Worm (Caenorhabditis elegans) whole organism, young adult: ENCODE measurements around the gene trpp-6.

Experiments
- B0336.3 ChIP-seq: fragments of 200-800 bp; sonication (Bioruptor generic); IDR thresholded peaks from 2 replicates; pipeline ENCODE4 v1.3.6; 2022; ENCODE audit warnings: missing genetic modification characterization, missing compliant biosample characterization
- F22D6.2 ChIP-seq: sonication (generic microtip); optimal IDR thresholded peaks from 2 replicates; lab custom pipeline; 2016; ENCODE audit warnings: mild to moderate bottlenecking, missing genetic modification characterization, missing compliant biosample characterization
- F23B12.7 ChIP-seq: sonication (generic microtip); optimal IDR thresholded peaks from 2 replicates; lab custom pipeline; 2017; ENCODE audit warnings: missing genetic modification characterization, mild to moderate bottlenecking, missing compliant biosample characterization, antibody characterized with exemption, moderate library complexity; ENCODE audit not compliant: insufficient read depth
- F37B4.10 ChIP-seq: fragments of 200-800 bp; sonication (Bioruptor generic); IDR thresholded peaks from 2 replicates; pipeline ENCODE4 v1.3.6; 2022; ENCODE audit warnings: missing genetic modification characterization, missing compliant biosample characterization
- F49E8.2 ChIP-seq: sonication (generic microtip); optimal IDR thresholded peaks from 3 replicates; lab custom pipeline; 2017; ENCODE audit warnings: missing genetic modification characterization, mild to moderate bottlenecking, missing compliant biosample characterization, antibody characterized with exemption, moderate library complexity; ENCODE audit not compliant: insufficient read depth
- F55B11.4 ChIP-seq: sonication (generic microtip); optimal IDR thresholded peaks from 2 replicates; lab custom pipeline; 2016; ENCODE audit warnings: missing compliant biosample characterization, missing genetic modification characterization, borderline replicate concordance; ENCODE audit not compliant: insufficient read depth
- T07F8.4 ChIP-seq: sonication (generic microtip); optimal IDR thresholded peaks from 2 replicates; lab custom pipeline; 2016; ENCODE audit warnings: mild to moderate bottlenecking, missing genetic modification characterization, moderate library complexity, missing compliant biosample characterization
- T26A5.8 ChIP-seq: sonication (generic microtip); optimal IDR thresholded peaks from 2 replicates; lab custom pipeline; 2016; ENCODE audit warnings: missing genetic modification characterization, missing compliant biosample characterization
- Y53G8AR.9 ChIP-seq: fragments of 200-800 bp; sonication (Bioruptor generic); conservative IDR thresholded peaks from 2 replicates; pipeline ENCODE4 v1.3.6; 2022; ENCODE audit warnings: missing genetic modification reagents, missing genetic modification characterization, missing compliant biosample characterization
- Y79H2A.3 ChIP-seq: fragments of 200-800 bp; sonication (Bioruptor generic); conservative IDR thresholded peaks from 2 replicates; pipeline ENCODE4 v1.3.6; 2022; ENCODE audit warnings: missing genetic modification reagents, missing genetic modification characterization, missing compliant biosample characterization
- aptf-2 ChIP-seq: fragments of 200-800 bp; sonication (Bioruptor generic); conservative IDR thresholded peaks from 2 replicates; pipeline ENCODE4 v1.3.6; 2022; ENCODE audit warnings: missing genetic modification reagents, missing genetic modification characterization, missing compliant biosample characterization
- aptf-3 ChIP-seq: fragments of 200-800 bp; sonication (Bioruptor generic); IDR thresholded peaks from 2 replicates; pipeline ENCODE4 v1.3.6; 2022; ENCODE audit warnings: missing genetic modification characterization, missing compliant biosample characterization
- athp-1 ChIP-seq: sonication (generic microtip); optimal IDR thresholded peaks from 2 replicates; lab custom pipeline; 2017; ENCODE audit warnings: mild to moderate bottlenecking, missing genetic modification characterization, missing compliant biosample characterization
- cebp-2 ChIP-seq: fragments of 200-800 bp; sonication (Bioruptor generic); IDR thresholded peaks from 2 replicates; pipeline ENCODE4 v1.3.6; 2022; ENCODE audit warnings: missing genetic modification characterization, missing compliant biosample characterization
- ceh-100 ChIP-seq: fragments of 200-800 bp; sonication (Bioruptor generic); IDR thresholded peaks from 2 replicates; pipeline ENCODE4 v1.3.6; 2022; ENCODE audit warnings: missing genetic modification reagents, missing genetic modification characterization, missing compliant biosample characterization
- ceh-27 ChIP-seq: fragments of 200-800 bp; sonication (Bioruptor generic); optimal IDR thresholded peaks from 2 replicates; lab custom pipeline; 2018; ENCODE audit warnings: mild to moderate bottlenecking, missing genetic modification characterization, moderate library complexity, missing compliant biosample characterization
- ceh-91 ChIP-seq: fragments of 200-800 bp; sonication (Bioruptor generic); IDR thresholded peaks from 2 replicates; pipeline ENCODE4 v1.3.6; 2022; ENCODE audit warnings: missing genetic modification reagents, missing genetic modification characterization, missing compliant biosample characterization
- die-1 ChIP-seq: sonication (generic microtip); optimal IDR thresholded peaks from 2 replicates; lab custom pipeline; 2016; ENCODE audit warnings: missing genotype, mild to moderate bottlenecking, missing genetic modification characterization, missing compliant biosample characterization
- egl-18 ChIP-seq: fragments of 200-800 bp; sonication (Bioruptor generic); IDR thresholded peaks from 2 replicates; pipeline ENCODE4 v1.3.6; 2022; ENCODE audit warnings: missing genetic modification reagents, missing genetic modification characterization, missing compliant biosample characterization
- ekl-4 ChIP-seq: fragments of 200-800 bp; sonication (Bioruptor generic); IDR thresholded peaks from 2 replicates; pipeline ENCODE4 v1.3.6; 2022; ENCODE audit warnings: missing genetic modification reagents, missing genetic modification characterization, missing compliant biosample characterization
- hlh-26 ChIP-seq: fragments of 200-800 bp; sonication (Bioruptor generic); conservative IDR thresholded peaks from 2 replicates; pipeline ENCODE4 v1.3.6; 2022; ENCODE audit warnings: missing genetic modification reagents, missing genetic modification characterization, missing compliant biosample characterization
- hsf-1 ChIP-seq: fragments of 200-800 bp; sonication (Bioruptor generic); IDR thresholded peaks from 2 replicates; pipeline ENCODE4 v1.3.6; 2022; ENCODE audit warnings: missing genetic modification reagents, missing genetic modification characterization, missing compliant biosample characterization
- lag-1 ChIP-seq: fragments of 200-800 bp; sonication (Bioruptor generic); IDR thresholded peaks from 2 replicates; pipeline ENCODE4 v1.3.6; 2022; ENCODE audit warnings: missing genetic modification reagents, missing genetic modification characterization, missing compliant biosample characterization
- let-526 ChIP-seq: fragments of 200-800 bp; sonication (Bioruptor generic); IDR thresholded peaks from 2 replicates; pipeline ENCODE4 v1.3.6; 2022; ENCODE audit warnings: missing genetic modification reagents, missing genetic modification characterization, missing compliant biosample characterization
- lin-54 ChIP-seq: fragments of 200-800 bp; sonication (Bioruptor generic); optimal IDR thresholded peaks from 2 replicates; lab custom pipeline; 2018; ENCODE audit warnings: mild to moderate bottlenecking, missing genetic modification characterization, missing compliant biosample characterization
- lsy-27 ChIP-seq: sonication (generic microtip); optimal IDR thresholded peaks from 2 replicates; lab custom pipeline; 2017; ENCODE audit warnings: missing genetic modification characterization, mild to moderate bottlenecking, missing compliant biosample characterization, antibody characterized with exemption, missing genotype, borderline replicate concordance; ENCODE audit not compliant: insufficient read depth
- madf-3 ChIP-seq: fragments of 200-800 bp; sonication (Bioruptor generic); IDR thresholded peaks from 2 replicates; pipeline ENCODE4 v1.3.6; 2022; ENCODE audit warnings: missing genetic modification reagents, missing genetic modification characterization, missing compliant biosample characterization
- madf-6 ChIP-seq: fragments of 200-800 bp; sonication (Bioruptor generic); IDR thresholded peaks from 2 replicates; pipeline ENCODE4 v1.3.6; 2022; ENCODE audit warnings: missing genetic modification reagents, missing genetic modification characterization, missing compliant biosample characterization
- nfya-2 ChIP-seq: fragments of 200-800 bp; sonication (Bioruptor generic); IDR thresholded peaks from 2 replicates; pipeline ENCODE4 v1.3.6; 2022; ENCODE audit warnings: missing genetic modification reagents, missing genetic modification characterization, missing compliant biosample characterization
- nhr-120 ChIP-seq: fragments of 200-800 bp; sonication (Bioruptor generic); IDR thresholded peaks from 2 replicates; pipeline ENCODE4 v1.3.6; 2022; ENCODE audit warnings: missing genetic modification characterization, missing compliant biosample characterization
- nhr-27 ChIP-seq: fragments of 200-800 bp; sonication (Bioruptor generic); optimal IDR thresholded peaks from 2 replicates; lab custom pipeline; 2018; ENCODE audit warnings: mild to moderate bottlenecking, missing genetic modification characterization, moderate library complexity, missing compliant biosample characterization
- nhr-80 ChIP-seq: sonication (generic microtip); optimal IDR thresholded peaks from 2 replicates; lab custom pipeline; 2016; ENCODE audit warnings: missing genetic modification characterization, missing compliant biosample characterization
- pbrm-1 ChIP-seq: fragments of 200-800 bp; sonication (Bioruptor generic); IDR thresholded peaks from 2 replicates; pipeline ENCODE4 v1.3.6; 2022; ENCODE audit warnings: missing genetic modification reagents, missing genetic modification characterization, missing compliant biosample characterization
- pha-4 ChIP-seq: fragments of 150-350 bp; sonication (generic microtip); optimal IDR thresholded peaks from 2 replicates; lab custom pipeline; 2014; ENCODE audit warnings: missing biosample characterization, missing genetic modification reagents, missing genetic modification characterization
- sdz-38 ChIP-seq: sonication (generic microtip); optimal IDR thresholded peaks from 2 replicates; lab custom pipeline; 2016; ENCODE audit warnings: missing genotype, missing genetic modification characterization, missing compliant biosample characterization
- snpc-1.3 ChIP-seq: sonication (generic microtip); optimal IDR thresholded peaks from 2 replicates; lab custom pipeline; 2017; ENCODE audit warnings: missing genetic modification characterization, mild to moderate bottlenecking, missing compliant biosample characterization, antibody characterized with exemption, moderate library complexity, missing genotype, missing genetic modification reagents; ENCODE audit not compliant: insufficient read depth
- somi-1 ChIP-seq: fragments of 200-800 bp; sonication (Bioruptor generic); optimal IDR thresholded peaks from 2 replicates; lab custom pipeline; 2018; ENCODE audit warnings: mild to moderate bottlenecking, missing genetic modification characterization, missing compliant biosample characterization
- sptf-2 ChIP-seq: fragments of 200-800 bp; sonication (Bioruptor generic); optimal IDR thresholded peaks from 2 replicates; lab custom pipeline; 2018; ENCODE audit warnings: mild to moderate bottlenecking, missing genetic modification characterization, missing compliant biosample characterization
- tbp1 ChIP-seq: fragments of 200-800 bp; sonication (Bioruptor generic); optimal IDR thresholded peaks from 2 replicates; lab custom pipeline; 2018; ENCODE audit warnings: mild to moderate bottlenecking, missing genetic modification characterization, missing compliant biosample characterization
- tbx-9 ChIP-seq: sonication (generic microtip); optimal IDR thresholded peaks from 2 replicates; lab custom pipeline; 2016; ENCODE audit warnings: borderline replicate concordance, missing genetic modification characterization, inconsistent platforms, missing compliant biosample characterization
- tlf-1 ChIP-seq: fragments of 200-800 bp; sonication (Bioruptor generic); optimal IDR thresholded peaks from 2 replicates; lab custom pipeline; 2018; ENCODE audit warnings: mild to moderate bottlenecking, missing genetic modification characterization, missing compliant biosample characterization
- unc-130 ChIP-seq: sonication (generic microtip); optimal IDR thresholded peaks from 2 replicates; lab custom pipeline; 2016; ENCODE audit warnings: missing genetic modification reagents, missing genetic modification characterization, missing compliant biosample characterization
- unc-62 ChIP-seq: fragments of 150-350 bp; optimal IDR thresholded peaks from 2 replicates; lab custom pipeline; 2014; ENCODE audit warnings: missing biosample characterization, missing genetic modification reagents, missing genetic modification characterization
- xnd-1 ChIP-seq: sonication (generic microtip); optimal IDR thresholded peaks from 2 replicates; lab custom pipeline; 2016; ENCODE audit warnings: missing genotype, missing genetic modification reagents, missing genetic modification characterization, missing compliant biosample characterization
- zim-3 ChIP-seq: sonication (generic microtip); optimal IDR thresholded peaks from 2 replicates; lab custom pipeline; 2017; ENCODE audit warnings: mild to moderate bottlenecking, missing genetic modification characterization, moderate library complexity, missing compliant biosample characterization
- ztf-18 ChIP-seq: sonication (generic microtip); optimal IDR thresholded peaks from 2 replicates; lab custom pipeline; 2016; ENCODE audit warnings: missing genotype, mild to moderate bottlenecking, missing genetic modification characterization, missing compliant biosample characterization
- ztf-3 ChIP-seq: fragments of 200-800 bp; sonication (Bioruptor generic); optimal IDR thresholded peaks from 2 replicates; lab custom pipeline; 2018; ENCODE audit warnings: mild to moderate bottlenecking, missing genetic modification characterization, missing compliant biosample characterization
- ztf-6 ChIP-seq: fragments of 200-800 bp; sonication (Bioruptor generic); IDR thresholded peaks from 2 replicates; pipeline ENCODE4 v1.3.6; 2022; ENCODE audit warnings: missing genetic modification reagents, missing genetic modification characterization, missing compliant biosample characterization

Gene trpp-6

DNA sequence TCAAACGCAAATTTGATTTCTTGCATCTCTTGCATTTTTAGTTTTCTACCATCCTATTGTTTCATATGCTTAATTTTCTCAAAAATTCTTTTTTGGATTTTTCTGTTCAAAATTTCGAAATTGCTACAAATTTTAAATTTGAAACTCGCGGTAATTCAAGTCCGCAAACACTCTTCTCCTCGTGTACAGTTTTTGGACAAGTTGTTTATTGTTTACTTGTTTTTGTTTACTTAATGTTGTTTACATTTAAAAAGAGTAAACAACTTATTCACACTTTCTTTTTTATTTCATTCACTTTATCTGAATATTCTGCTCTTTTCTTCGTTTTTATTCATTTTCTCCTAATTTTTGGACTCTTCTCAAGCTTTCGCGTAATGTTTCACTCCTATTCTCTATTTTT lies 26.6 kb downstream of the trpp-6 start (continued):
- no peak for TF ChIP-seq Y79H2A.3 (GFP tag; lab: Robert Waterston, UW)
- TF ChIP-seq nhr-120 (GFP tag; lab: Robert Waterston, UW) = no peak
- peak; percentile 81 for TF ChIP-seq lin-54 (GFP tag; lab: Kevin White, UChicago)
- no peak for TF ChIP-seq tlf-1 (GFP tag; lab: Kevin White, UChicago)
- TF ChIP-seq pbrm-1 (GFP tag; lab: Robert Waterston, UW) = no peak
- no peak for TF ChIP-seq die-1
- no peak for TF ChIP-seq nfya-2 (GFP tag; lab: Robert Waterston, UW)
- peak; percentile 37 for TF ChIP-seq snpc-1.3 (tag; lab: Kevin White, UChicago)
- TF ChIP-seq ztf-6 (GFP tag; lab: Robert Waterston, UW) = no peak
- no peak for TF ChIP-seq pha-4 (tag; lab: Kevin White, UChicago)
- peak; percentile 38 for TF ChIP-seq F23B12.7 (tag; lab: Kevin White, UChicago)
- peak; percentile 50; the same call in 1 of the 2 replicates for TF ChIP-seq ceh-91 (GFP tag; lab: Robert Waterston, UW)
- TF ChIP-seq sdz-38 (tag; lab: Kevin White, UChicago) = no peak
- no peak for TF ChIP-seq lag-1 (GFP tag; lab: Robert Waterston, UW)
- no peak for TF ChIP-seq T07F8.4 (tag; lab: Kevin White, UChicago)
- no peak for TF ChIP-seq hlh-26
- TF ChIP-seq unc-130 (GFP tag; lab: Kevin White, UChicago) = peak; percentile 96
- TF ChIP-seq aptf-2 = no peak
- TF ChIP-seq F37B4.10 = no peak
- TF ChIP-seq F55B11.4 = no peak
- no peak for TF ChIP-seq lsy-27 (tag; lab: Kevin White, UChicago)
- TF ChIP-seq F49E8.2 (tag; lab: Kevin White, UChicago) = peak; percentile 71
- TF ChIP-seq ztf-3 (GFP tag; lab: Kevin White, UChicago) = no peak
- no peak for TF ChIP-seq B0336.3 (GFP tag; lab: Robert Waterston, UW)
- no peak for TF ChIP-seq ztf-18 (tag; lab: Kevin White, UChicago)
- TF ChIP-seq sptf-2 = no peak
- no peak for TF ChIP-seq athp-1 (tag; lab: Kevin White, UChicago)
- no peak for TF ChIP-seq tbx-9 (tag; lab: Kevin White, UChicago)
- TF ChIP-seq ekl-4 (GFP tag; lab: Robert Waterston, UW) = no peak
- TF ChIP-seq ceh-27 (GFP tag; lab: Kevin White, UChicago) = no peak
- no peak for TF ChIP-seq nhr-80 (tag; lab: Kevin White, UChicago)
- 0 out of 2 replicates have a peak, but pooled peaks have one; percentile 59 for TF ChIP-seq madf-3
- no peak for TF ChIP-seq let-526 (GFP tag; lab: Robert Waterston, UW)
- no peak for TF ChIP-seq nhr-27
- no peak for TF ChIP-seq T26A5.8 (tag; lab: Kevin White, UChicago)
- TF ChIP-seq hsf-1 (GFP tag; lab: Robert Waterston, UW) = no peak
- no peak for TF ChIP-seq aptf-3 (GFP tag; lab: Robert Waterston, UW)
- TF ChIP-seq egl-18 = no peak
- no peak for TF ChIP-seq somi-1
- no peak for TF ChIP-seq zim-3 (tag; lab: Kevin White, UChicago)
- no peak for TF ChIP-seq Y53G8AR.9 (GFP tag; lab: Robert Waterston, UW)
- TF ChIP-seq tbp1 (GFP tag; lab: Kevin White, UChicago) = no peak
- no peak for TF ChIP-seq cebp-2 (GFP tag; lab: Robert Waterston, UW)
- TF ChIP-seq madf-6 (GFP tag; lab: Robert Waterston, UW) = peak; percentile 75
- TF ChIP-seq unc-62 (GFP tag; lab: Kevin White, UChicago) = no peak
- no peak for TF ChIP-seq ceh-100 (GFP tag; lab: Robert Waterston, UW)
- no peak for TF ChIP-seq xnd-1 (tag; lab: Kevin White, UChicago)
- no peak for TF ChIP-seq F22D6.2 (tag; lab: Kevin White, UChicago)
